Fruit fly (Drosophila melanogaster) whole organism, embryonic: ENCODE results near the gene CG15717.

ENCODE experiments used
- Bdp1 ChIP-seq: fragments of 200-800 bp; sonication (Bioruptor generic); optimal IDR thresholded peaks from 3 replicates; lab custom pipeline; 2016; ENCODE audit warnings: missing biosample characterization, missing genetic modification characterization
- Bteb2 ChIP-seq: fragments of 200-800 bp; sonication (Bioruptor generic); optimal IDR thresholded peaks from 2 replicates; lab custom pipeline; 2016; ENCODE audit warnings: missing biosample characterization, missing genetic modification characterization
- CG10654 ChIP-seq: fragments of 200-800 bp; sonication (Bioruptor generic); optimal IDR thresholded peaks from 2 replicates; lab custom pipeline; 2016; ENCODE audit warnings: missing biosample characterization, missing genetic modification characterization
- CG11085 ChIP-seq: fragments of 200-800 bp; sonication (Bioruptor generic); IDR thresholded peaks from 2 replicates; pipeline ENCODE4 v1.3.6; 2022; ENCODE audit warnings: missing biosample characterization, missing genetic modification characterization
- CG11247 ChIP-seq: fragments of 200-800 bp; sonication (Bioruptor generic); IDR thresholded peaks from 2 replicates; pipeline ENCODE4 v1.3.6; 2022; ENCODE audit warnings: missing biosample characterization, missing genetic modification characterization
- CG12299 ChIP-seq: fragments of 200-800 bp; sonication (Bioruptor generic); optimal IDR thresholded peaks from 2 replicates; lab custom pipeline; 2018; ENCODE audit warnings: missing biosample characterization, mild to moderate bottlenecking, missing genetic modification characterization
- CG12391 ChIP-seq: fragments of 200-800 bp; sonication (Bioruptor generic); optimal IDR thresholded peaks from 3 replicates; lab custom pipeline; 2018; ENCODE audit warnings: missing biosample characterization, mild to moderate bottlenecking, missing genetic modification characterization, moderate library complexity
- CG12769 ChIP-seq: fragments of 200-800 bp; sonication (Bioruptor generic); optimal IDR thresholded peaks from 2 replicates; lab custom pipeline; 2019; ENCODE audit warnings: missing biosample characterization, mild to moderate bottlenecking, missing genetic modification characterization, moderate library complexity
- CG13775 ChIP-seq: fragments of 200-800 bp; sonication (Bioruptor generic); optimal IDR thresholded peaks from 3 replicates; lab custom pipeline; 2017; ENCODE audit warnings: missing biosample characterization, mild to moderate bottlenecking, missing genetic modification characterization
- CG15696 ChIP-seq: fragments of 200-800 bp; sonication (Bioruptor generic); optimal IDR thresholded peaks from 2 replicates; lab custom pipeline; 2019; ENCODE audit warnings: missing biosample characterization, mild to moderate bottlenecking, missing genetic modification characterization, moderate library complexity
- CG2712 ChIP-seq: fragments of 200-800 bp; optimal IDR thresholded peaks from 3 replicates; lab custom pipeline; 2019; ENCODE audit warnings: missing biosample characterization, mild to moderate bottlenecking, missing genetic modification characterization, moderate library complexity
- CG2875 ChIP-seq: fragments of 200-800 bp; sonication (Bioruptor generic); optimal IDR thresholded peaks from 2 replicates; lab custom pipeline; 2017; ENCODE audit warnings: missing biosample characterization, mild to moderate bottlenecking, missing genetic modification characterization, missing genetic modification reagents
- CG4360 ChIP-seq: fragments of 200-800 bp; sonication (Bioruptor generic); IDR thresholded peaks from 2 replicates; pipeline ENCODE4 v1.3.6; 2022; ENCODE audit warnings: missing biosample characterization, missing genetic modification characterization
- CG4820 ChIP-seq: fragments of 200-800 bp; sonication (Bioruptor generic); optimal IDR thresholded peaks from 3 replicates; lab custom pipeline; 2016; ENCODE audit warnings: missing biosample characterization, missing genetic modification characterization
- CG6765 ChIP-seq: fragments of 200-800 bp; sonication (Bioruptor generic); optimal IDR thresholded peaks from 3 replicates; lab custom pipeline; 2017; ENCODE audit warnings: missing biosample characterization, mild to moderate bottlenecking, missing genetic modification characterization
- CG7556 ChIP-seq: fragments of 200-800 bp; sonication (Bioruptor generic); optimal IDR thresholded peaks from 2 replicates; lab custom pipeline; 2017; ENCODE audit warnings: missing biosample characterization, mild to moderate bottlenecking, missing genetic modification characterization
- CG8924 ChIP-seq: fragments of 200-800 bp; optimal IDR thresholded peaks from 3 replicates; lab custom pipeline; 2019; ENCODE audit warnings: missing biosample characterization, mild to moderate bottlenecking, missing genetic modification characterization, moderate library complexity
- CG9727 ChIP-seq: fragments of 200-800 bp; sonication (Bioruptor generic); optimal IDR thresholded peaks from 3 replicates; lab custom pipeline; 2017; ENCODE audit warnings: missing biosample characterization, mild to moderate bottlenecking, missing genetic modification characterization
- CHES-1-like ChIP-seq: fragments of 200-800 bp; sonication (Bioruptor generic); optimal IDR thresholded peaks from 2 replicates; lab custom pipeline; 2016; ENCODE audit warnings: missing biosample characterization, missing genetic modification characterization
- CkIIα-i1 ChIP-seq: fragments of 200-800 bp; sonication (Bioruptor generic); IDR thresholded peaks from 2 replicates; pipeline ENCODE4 v1.3.6; 2022; ENCODE audit warnings: missing biosample characterization, missing genetic modification characterization
- CoRest ChIP-seq: fragments of 200-800 bp; sonication (Bioruptor generic); optimal IDR thresholded peaks from 3 replicates; lab custom pipeline; 2018; ENCODE audit warnings: missing biosample characterization, mild to moderate bottlenecking, missing genetic modification characterization, moderate library complexity
- Drgx ChIP-seq: fragments of 200-800 bp; sonication (Bioruptor generic); IDR thresholded peaks from 2 replicates; pipeline ENCODE4 v1.3.6; 2022; ENCODE audit warnings: missing biosample characterization, missing genetic modification characterization
- Ets97D ChIP-seq: fragments of 200-800 bp; sonication (Bioruptor generic); optimal IDR thresholded peaks from 3 replicates; lab custom pipeline; 2016; ENCODE audit warnings: missing biosample characterization, missing genetic modification characterization
- Hsf ChIP-seq: fragments of 200-800 bp; sonication (Bioruptor generic); optimal IDR thresholded peaks from 3 replicates; lab custom pipeline; 2016; ENCODE audit warnings: missing biosample characterization, missing genetic modification characterization
- Myb ChIP-seq: fragments of 200-800 bp; sonication (Bioruptor generic); optimal IDR thresholded peaks from 2 replicates; lab custom pipeline; 2016; ENCODE audit warnings: missing biosample characterization, missing genetic modification characterization
- PHDP ChIP-seq: fragments of 200-800 bp; sonication (Bioruptor generic); optimal IDR thresholded peaks from 3 replicates; lab custom pipeline; 2018; ENCODE audit warnings: missing biosample characterization, mild to moderate bottlenecking, missing genetic modification characterization, moderate library complexity
- Pdp1 ChIP-seq, 2 experiments: fragments of 200-800 bp; sonication (Bioruptor generic); optimal IDR thresholded peaks; 3 replicates each; lab custom pipeline; 2016; ENCODE audit warnings: missing biosample characterization in 2 of 2, missing genetic modification characterization in 2 of 2, mild to moderate bottlenecking in 1 of 2, moderate library complexity in 1 of 2
- Six4 ChIP-seq: fragments of 200-800 bp; sonication (Bioruptor generic); optimal IDR thresholded peaks from 2 replicates; lab custom pipeline; 2016; ENCODE audit warnings: missing biosample characterization, missing genetic modification characterization
- Sox102F ChIP-seq: fragments of 200-800 bp; sonication (Bioruptor generic); optimal IDR thresholded peaks from 2 replicates; lab custom pipeline; 2018; ENCODE audit warnings: missing biosample characterization, mild to moderate bottlenecking, missing genetic modification characterization, moderate library complexity
- Ssrp ChIP-seq: fragments of 200-800 bp; sonication (Bioruptor generic); optimal IDR thresholded peaks from 2 replicates; lab custom pipeline; 2018; ENCODE audit warnings: missing biosample characterization, mild to moderate bottlenecking, missing genetic modification characterization, moderate library complexity
- Vsx1 ChIP-seq: fragments of 200-800 bp; sonication (Bioruptor generic); optimal IDR thresholded peaks from 2 replicates; lab custom pipeline; 2017; ENCODE audit warnings: missing biosample characterization, mild to moderate bottlenecking, missing genetic modification characterization, missing genetic modification reagents
- ase ChIP-seq: fragments of 200-800 bp; sonication (Bioruptor generic); IDR thresholded peaks from 3 replicates; pipeline ENCODE4 v1.3.6; 2022; ENCODE audit warnings: missing biosample characterization, missing genetic modification characterization
- az2 ChIP-seq: fragments of 200-800 bp; sonication (Bioruptor generic); optimal IDR thresholded peaks from 3 replicates; lab custom pipeline; 2016; ENCODE audit warnings: missing biosample characterization, missing genetic modification characterization
- cad ChIP-seq: fragments of >200 bp; optimal IDR thresholded peaks from 2 replicates; lab custom pipeline; 2017; ENCODE audit warnings: missing biosample characterization, missing genetic modification characterization
- cato ChIP-seq: fragments of 200-800 bp; sonication (Bioruptor generic); optimal IDR thresholded peaks from 2 replicates; lab custom pipeline; 2016; ENCODE audit warnings: missing biosample characterization, missing genetic modification characterization, borderline replicate concordance
- corto ChIP-seq: fragments of 200-800 bp; sonication (Bioruptor generic); optimal IDR thresholded peaks from 2 replicates; lab custom pipeline; 2016; ENCODE audit warnings: missing biosample characterization, mild to moderate bottlenecking, missing genetic modification characterization, moderate library complexity
- croc ChIP-seq: fragments of 200-800 bp; sonication (Bioruptor generic); conservative IDR thresholded peaks from 3 replicates; pipeline ENCODE4 v1.3.6; 2022; ENCODE audit warnings: missing biosample characterization, missing genetic modification characterization
- fd3F ChIP-seq: fragments of 200-800 bp; sonication (Bioruptor generic); optimal IDR thresholded peaks from 2 replicates; lab custom pipeline; 2018; ENCODE audit warnings: missing biosample characterization, mild to moderate bottlenecking, missing genetic modification characterization, moderate library complexity
- ftz-f1 ChIP-seq: fragments of 200-800 bp; sonication (Bioruptor generic); optimal IDR thresholded peaks from 2 replicates; lab custom pipeline; 2016; ENCODE audit warnings: missing biosample characterization, missing genetic modification characterization
- grn ChIP-seq: fragments of 200-800 bp; sonication (Bioruptor generic); optimal IDR thresholded peaks from 3 replicates; lab custom pipeline; 2017; ENCODE audit warnings: missing biosample characterization, missing genetic modification characterization
- lab ChIP-seq: fragments of 200-800 bp; sonication (Bioruptor generic); optimal IDR thresholded peaks from 3 replicates; lab custom pipeline; 2017; ENCODE audit warnings: missing biosample characterization, missing genetic modification characterization, mild to moderate bottlenecking, moderate library complexity, missing genetic modification reagents
- lbe ChIP-seq: fragments of 200-800 bp; sonication (Bioruptor generic); optimal IDR thresholded peaks from 2 replicates; lab custom pipeline; 2016; ENCODE audit warnings: missing biosample characterization, mild to moderate bottlenecking, missing genetic modification characterization
- nerfin-2 ChIP-seq: fragments of 200-800 bp; sonication (Bioruptor generic); IDR thresholded peaks from 2 replicates; pipeline ENCODE4 v1.3.6; 2022; ENCODE audit warnings: missing biosample characterization, missing genetic modification characterization; ENCODE audit not compliant: partially characterized antibody
- pan ChIP-seq, 4 experiments: fragments of >200 bp in 3 of 4; fragments of 200-800 bp in 1 of 4; sonication (Bioruptor generic) in 1 of 4; optimal IDR thresholded peaks in 3 of 4; IDR thresholded peaks in 1 of 4; 2 replicates each; pipeline versions ENCODE4 v1.3.6 to Lab custom; 2017 to 2022; ENCODE audit warnings: missing biosample characterization in 2 of 4, missing genetic modification characterization in 2 of 4, mixed read lengths in 1 of 4
- scrt ChIP-seq: fragments of 200-800 bp; sonication (Bioruptor generic); optimal IDR thresholded peaks from 2 replicates; lab custom pipeline; 2018; ENCODE audit warnings: missing biosample characterization, mild to moderate bottlenecking, missing genetic modification characterization, moderate library complexity
- seq ChIP-seq: fragments of 200-800 bp; sonication (Bioruptor generic); IDR thresholded peaks from 2 replicates; pipeline ENCODE4 v1.3.6; 2022; ENCODE audit warnings: missing biosample characterization, missing genetic modification characterization
- toy ChIP-seq: fragments of 200-800 bp; sonication (Bioruptor generic); IDR thresholded peaks from 2 replicates; pipeline ENCODE4 v1.3.6; 2022; ENCODE audit warnings: missing biosample characterization, missing genetic modification characterization
- trh ChIP-seq: fragments of 200-800 bp; sonication (Bioruptor generic); optimal IDR thresholded peaks from 2 replicates; lab custom pipeline; 2016; ENCODE audit warnings: missing biosample characterization, missing genetic modification characterization
- usp ChIP-seq: fragments of >200 bp; optimal IDR thresholded peaks from 2 replicates; lab custom pipeline; 2017; ENCODE audit warnings: missing biosample characterization, missing genetic modification characterization
- zen2 ChIP-seq: fragments of 200-800 bp; sonication (Bioruptor generic); IDR thresholded peaks from 3 replicates; pipeline ENCODE4 v1.3.6; 2022; ENCODE audit warnings: missing biosample characterization, missing genetic modification characterization; ENCODE audit not compliant: partially characterized antibody

The CG15717 gene

dm6 chrX:13143100-13143499, 14.3 kb downstream of the CG15717 start (continued):
- TF ChIP-seq lbe (no peak), PHDP (tag; lab: Kevin White, UChicago) (peak; percentile 39), Ssrp (tag; lab: Kevin White, UChicago) (peak; percentile 26), CG12769 (tag; lab: Kevin White, UChicago) (no peak), toy (GFP tag; lab: Robert Waterston, UW) (no peak), CG12391 (tag; lab: Kevin White, UChicago) (peak; percentile 40), CG4360 (GFP tag; lab: Robert Waterston, UW) (no peak), lab (GFP tag; lab: Kevin White, UChicago) (peak; percentile 18), az2 (GFP tag; lab: Kevin White, UChicago) (peak; percentile 34), CHES-1-like (GFP tag; lab: Kevin White, UChicago) (no peak), CG10654 (GFP tag; lab: Kevin White, UChicago) (no peak), nerfin-2 (no peak), fd3F (no peak), CG4820 (GFP tag; lab: Kevin White, UChicago) (peak; percentile 10), Bdp1 (GFP tag; lab: Kevin White, UChicago) (no peak), CG2875 (GFP tag; lab: Kevin White, UChicago) (no peak), CG2712 (tag; lab: Kevin White, UChicago) (peak; percentile 61), CG8924 (tag; lab: Kevin White, UChicago) (peak; percentile 3), Ets97D (GFP tag; lab: Kevin White, UChicago) (no peak), Six4 (GFP tag; lab: Kevin White, UChicago) (peak; percentile 6), Myb (no peak), Sox102F (GFP tag; lab: Kevin White, UChicago) (peak; percentile 70), scrt (GFP tag; lab: Kevin White, UChicago) (no peak), CG15696 (tag; lab: Kevin White, UChicago) (peak; percentile 31), Vsx1 (no peak), Hsf (GFP tag; lab: Kevin White, UChicago) (no peak), CoRest (tag; lab: Kevin White, UChicago) (peak; percentile 14), grn (GFP tag; lab: Kevin White, UChicago) (no peak), CG11247 (GFP tag; lab: Robert Waterston, UW) (no peak), ase (GFP tag; lab: Robert Waterston, UW) (0 out of 3 replicates have a peak, but pooled peaks have one; percentile 31), CG12299 (tag; lab: Kevin White, UChicago) (no peak), CkIIα-i1 (no peak), croc (no peak), Drgx (GFP tag; lab: Robert Waterston, UW) (peak; percentile 89), Pdp1 (GFP tag; optimal IDR thresholded peaks at IDR 0.05; lab: Kevin White, UChicago) (peak in 1 of 2 experiments; percentile 21), CG6765 (GFP tag; lab: Kevin White, UChicago) (no peak), zen2 (GFP tag; lab: Robert Waterston, UW) (no peak), usp (no peak), CG11085 (GFP tag; lab: Robert Waterston, UW) (no peak), cad (no peak), ftz-f1 (GFP tag; lab: Kevin White, UChicago) (no peak), Bteb2 (GFP tag; lab: Kevin White, UChicago) (no peak), CG13775 (GFP tag; lab: Kevin White, UChicago) (peak; percentile 19), cato (GFP tag; lab: Kevin White, UChicago) (no peak), CG7556 (no peak), seq (GFP tag; lab: Robert Waterston, UW) (peak; percentile 33; the same call in 1 of the 2 replicates), pan (optimal IDR thresholded peaks at IDR 0.05; lab: Kevin White, UChicago) (no peak), pan (GFP tag; optimal IDR thresholded peaks at IDR 0.05 in 1 of 2, IDR thresholded peaks at IDR 0.05 in 1 of 2) (peak in 1 of 2 experiments; percentile 33), corto (GFP tag; lab: Kevin White, UChicago) (no peak), CG9727 (peak; percentile 12), trh (no peak)
